ENCODE assay signal across 1 fruit fly cellular context in genomic region chr3R:15677550-15677973, dm6.
A peak's percentile ranks its signal among the peaks of the same experiment; 100 is the strongest.
TF ChIP-seq lines count a peak whose summit lies in the region.

No protein-coding gene starts in this region.

TF ChIP-seq in whole organism, embryonic, 481 proteins besides CTCF, POLR2A, EP300 and RAD21 (continued from another document and continues in another):
- TF ChIP-seq CG9727 (GFP tag; optimal IDR thresholded peaks at IDR 0.05; lab: Kevin White, UChicago), result peak; percentile 13
- TF ChIP-seq ci (GFP tag; IDR thresholded peaks at IDR 0.05; lab: Robert Waterston, UW), result 0 out of 3 replicates have a peak, but pooled peaks have one; percentile 23
- TF ChIP-seq CG7271 (tag; optimal IDR thresholded peaks at IDR 0.05; lab: Kevin White, UChicago), result no peak
- 0 out of 3 replicates have a peak, but pooled peaks have one; percentile 20 for TF ChIP-seq CG3726 (GFP tag; IDR thresholded peaks at IDR 0.05; lab: Robert Waterston, UW)
- no peak for TF ChIP-seq CG12659 (GFP tag; optimal IDR thresholded peaks at IDR 0.05; lab: Kevin White, UChicago)
- TF ChIP-seq hb (GFP tag; IDR thresholded peaks at IDR 0.05; lab: Robert Waterston, UW; ENCODE audit: partially characterized antibody), result no peak
- TF ChIP-seq sima (GFP tag; optimal IDR thresholded peaks at IDR 0.05; lab: Kevin White, UChicago), result no peak
- TF ChIP-seq Atf6 (GFP tag; IDR thresholded peaks at IDR 0.05; lab: Robert Waterston, UW), result no peak
- TF ChIP-seq vfl (GFP tag; optimal IDR thresholded peaks at IDR 0.05; lab: Kevin White, UChicago), result no peak
- TF ChIP-seq crol (GFP tag; IDR thresholded peaks at IDR 0.05; lab: Robert Waterston, UW), result peak; percentile 92
- peak; percentile 26 for TF ChIP-seq Lhr (GFP tag; optimal IDR thresholded peaks at IDR 0.05; lab: Kevin White, UChicago)
- no peak for TF ChIP-seq CG4282 (GFP tag; optimal IDR thresholded peaks at IDR 0.05; lab: Kevin White, UChicago)
- no peak for TF ChIP-seq pros (GFP tag; optimal IDR thresholded peaks at IDR 0.05; lab: Kevin White, UChicago)
- no peak for TF ChIP-seq Usf (GFP tag; optimal IDR thresholded peaks at IDR 0.05; lab: Kevin White, UChicago)
- TF ChIP-seq CG33213 (GFP tag; optimal IDR thresholded peaks at IDR 0.05; lab: Kevin White, UChicago), result no peak
- TF ChIP-seq CG34422 (GFP tag; IDR thresholded peaks at IDR 0.05; lab: Robert Waterston, UW), result no peak
- TF ChIP-seq aop (GFP tag; IDR thresholded peaks at IDR 0.05; lab: Robert Waterston, UW), result no peak
- TF ChIP-seq insv (GFP tag; optimal IDR thresholded peaks at IDR 0.05; lab: Kevin White, UChicago), result no peak
- no peak for TF ChIP-seq Nf-YC (tag; optimal IDR thresholded peaks at IDR 0.05; lab: Kevin White, UChicago)
- TF ChIP-seq CG30020 (tag; optimal IDR thresholded peaks at IDR 0.05; lab: Kevin White, UChicago), result no peak
- TF ChIP-seq Mrtf (GFP tag; IDR thresholded peaks at IDR 0.05; lab: Robert Waterston, UW), result no peak
- no peak for TF ChIP-seq Nf-YB (GFP tag; optimal IDR thresholded peaks at IDR 0.05; lab: Kevin White, UChicago)
- TF ChIP-seq GATAe (GFP tag; conservative IDR thresholded peaks at IDR 0.05; lab: Robert Waterston, UW), result no peak
- TF ChIP-seq knrl (GFP tag; IDR thresholded peaks at IDR 0.05; lab: Robert Waterston, UW; ENCODE audit: partially characterized antibody), result no peak
- peak; percentile 24 for TF ChIP-seq CG1603 (tag; optimal IDR thresholded peaks at IDR 0.05; lab: Kevin White, UChicago)
- no peak for TF ChIP-seq CG6689 (GFP tag; IDR thresholded peaks at IDR 0.05; lab: Robert Waterston, UW)
- TF ChIP-seq so (GFP tag; IDR thresholded peaks at IDR 0.05; lab: Robert Waterston, UW), result no peak
- no peak for TF ChIP-seq CG10274 (GFP tag; optimal IDR thresholded peaks at IDR 0.05; lab: Kevin White, UChicago)
- TF ChIP-seq CG10543 (GFP tag; optimal IDR thresholded peaks at IDR 0.05; lab: Kevin White, UChicago), result no peak
- TF ChIP-seq CG6272 (GFP tag; IDR thresholded peaks at IDR 0.05; lab: Robert Waterston, UW), result no peak
- peak; percentile 17 for TF ChIP-seq gem (tag; optimal IDR thresholded peaks at IDR 0.05; lab: Kevin White, UChicago)
- TF ChIP-seq sug (tag; optimal IDR thresholded peaks at IDR 0.05; lab: Kevin White, UChicago), result peak; percentile 23
- TF ChIP-seq CG34376 (GFP tag; optimal IDR thresholded peaks at IDR 0.05; lab: Kevin White, UChicago), result no peak
- peak; percentile 67 for TF ChIP-seq oc (tag; optimal IDR thresholded peaks at IDR 0.05; lab: Kevin White, UChicago)
- no peak for TF ChIP-seq CG11695 (GFP tag; IDR thresholded peaks at IDR 0.05; lab: Robert Waterston, UW)
- no peak for TF ChIP-seq sob (GFP tag; IDR thresholded peaks at IDR 0.05; lab: Robert Waterston, UW)
- TF ChIP-seq CG17568 (GFP tag; optimal IDR thresholded peaks at IDR 0.05; lab: Kevin White, UChicago), result peak; percentile 21
- TF ChIP-seq Rfx (GFP tag; IDR thresholded peaks at IDR 0.05; lab: Robert Waterston, UW), result no peak
- TF ChIP-seq Hr3 (GFP tag; optimal IDR thresholded peaks at IDR 0.05; lab: Kevin White, UChicago), result no peak
- peak; percentile 45 for TF ChIP-seq CG15696 (tag; optimal IDR thresholded peaks at IDR 0.05; lab: Kevin White, UChicago)
- TF ChIP-seq CG1529 (GFP tag; optimal IDR thresholded peaks at IDR 0.05; lab: Kevin White, UChicago), result no peak
- TF ChIP-seq CG14014 (GFP tag; IDR thresholded peaks at IDR 0.05; lab: Robert Waterston, UW), result no peak
- TF ChIP-seq Doc2 (GFP tag; IDR thresholded peaks at IDR 0.05; lab: Robert Waterston, UW), result no peak
- TF ChIP-seq dysf (GFP tag; IDR thresholded peaks at IDR 0.05; lab: Robert Waterston, UW), result no peak
- TF ChIP-seq ken (GFP tag; IDR thresholded peaks at IDR 0.05; lab: Robert Waterston, UW), result no peak
- no peak for TF ChIP-seq trh (GFP tag; optimal IDR thresholded peaks at IDR 0.05; lab: Kevin White, UChicago)
- TF ChIP-seq CG6683 (GFP tag; optimal IDR thresholded peaks at IDR 0.05; lab: Kevin White, UChicago), result no peak
- TF ChIP-seq CG5180 (GFP tag; optimal IDR thresholded peaks at IDR 0.05; lab: Kevin White, UChicago), result no peak
- TF ChIP-seq H2.0 (GFP tag; IDR thresholded peaks at IDR 0.05; lab: Robert Waterston, UW), result no peak
- no peak for TF ChIP-seq CG8388 (GFP tag; optimal IDR thresholded peaks at IDR 0.05; lab: Kevin White, UChicago)
- no peak for TF ChIP-seq eve (GFP tag; optimal IDR thresholded peaks at IDR 0.05; lab: Kevin White, UChicago)
- TF ChIP-seq CG15601 (tag; optimal IDR thresholded peaks at IDR 0.05; lab: Kevin White, UChicago), result peak; percentile 9
- no peak for TF ChIP-seq ash1 (GFP tag; optimal IDR thresholded peaks at IDR 0.05; lab: Kevin White, UChicago)
- TF ChIP-seq org-1 (GFP tag; optimal IDR thresholded peaks at IDR 0.05; lab: Kevin White, UChicago), result peak; percentile 29
- peak; percentile 12 for TF ChIP-seq fd96Cb (tag; optimal IDR thresholded peaks at IDR 0.05; lab: Kevin White, UChicago)
- TF ChIP-seq CG18599 (GFP tag; optimal IDR thresholded peaks at IDR 0.05; lab: Kevin White, UChicago), result peak; percentile 9
- no peak for TF ChIP-seq E2f1 (GFP tag; IDR thresholded peaks at IDR 0.05; lab: Robert Waterston, UW)
- no peak for TF ChIP-seq CG5953 (GFP tag; IDR thresholded peaks at IDR 0.05; lab: Robert Waterston, UW)
- TF ChIP-seq CG13296 (GFP tag; optimal IDR thresholded peaks at IDR 0.05; lab: Kevin White, UChicago), result no peak
- peak; percentile 57 for TF ChIP-seq CG6813 (GFP tag; optimal IDR thresholded peaks at IDR 0.05; lab: Kevin White, UChicago)
- TF ChIP-seq fd64A (GFP tag; optimal IDR thresholded peaks at IDR 0.05; lab: Kevin White, UChicago), result peak; percentile 40
- TF ChIP-seq abd-A (tag; optimal IDR thresholded peaks at IDR 0.05; lab: Kevin White, UChicago), result no peak
- no peak for TF ChIP-seq psq (GFP tag; optimal IDR thresholded peaks at IDR 0.05; lab: Kevin White, UChicago)
- peak; percentile 12 for TF ChIP-seq nerfin-1 (tag; optimal IDR thresholded peaks at IDR 0.05; lab: Kevin White, UChicago)
- TF ChIP-seq caup (GFP tag; optimal IDR thresholded peaks at IDR 0.05; lab: Kevin White, UChicago; ENCODE audit: severe bottlenecking), result no peak
- peak; percentile 43 for TF ChIP-seq lab (GFP tag; optimal IDR thresholded peaks at IDR 0.05; lab: Kevin White, UChicago)
- TF ChIP-seq CG14710 (tag; optimal IDR thresholded peaks at IDR 0.05; lab: Kevin White, UChicago), result peak; percentile 3
- TF ChIP-seq CG4424 (GFP tag; optimal IDR thresholded peaks at IDR 0.05; lab: Kevin White, UChicago), result peak; percentile 8
- TF ChIP-seq CG10565 (GFP tag; optimal IDR thresholded peaks at IDR 0.05; lab: Kevin White, UChicago), result no peak
- TF ChIP-seq disco-r (GFP tag; optimal IDR thresholded peaks at IDR 0.05; lab: Kevin White, UChicago), result no peak
- no peak for TF ChIP-seq YL-1 (GFP tag; optimal IDR thresholded peaks at IDR 0.05; lab: Kevin White, UChicago)
- TF ChIP-seq CG2875 (GFP tag; optimal IDR thresholded peaks at IDR 0.05; lab: Kevin White, UChicago), result peak; percentile 55
- peak; percentile 38 for TF ChIP-seq sd (tag; optimal IDR thresholded peaks at IDR 0.05; lab: Kevin White, UChicago)
- TF ChIP-seq HLH54F (GFP tag; optimal IDR thresholded peaks at IDR 0.05; lab: Kevin White, UChicago), result no peak
- TF ChIP-seq gsb (GFP tag; IDR thresholded peaks at IDR 0.05; lab: Robert Waterston, UW), result no peak
- no peak for TF ChIP-seq onecut (GFP tag; IDR thresholded peaks at IDR 0.05; lab: Robert Waterston, UW)
- no peak for TF ChIP-seq rib (GFP tag; IDR thresholded peaks at IDR 0.05; lab: Robert Waterston, UW)
- TF ChIP-seq stwl (tag; optimal IDR thresholded peaks at IDR 0.05; lab: Kevin White, UChicago), result no peak
- 0 out of 2 replicates have a peak, but pooled peaks have one; percentile 21 for TF ChIP-seq CG4360 (GFP tag; IDR thresholded peaks at IDR 0.05; lab: Robert Waterston, UW)
- no peak for TF ChIP-seq chm (GFP tag; IDR thresholded peaks at IDR 0.05; lab: Robert Waterston, UW)
- no peak for TF ChIP-seq D (optimal IDR thresholded peaks at IDR 0.05; lab: Kevin White, UChicago)
- peak; percentile 50 for TF ChIP-seq D (GFP tag; optimal IDR thresholded peaks at IDR 0.05; lab: Kevin White, UChicago)
- TF ChIP-seq ase (GFP tag; IDR thresholded peaks at IDR 0.05; lab: Robert Waterston, UW), result 0 out of 3 replicates have a peak, but pooled peaks have one; percentile 18
- TF ChIP-seq CG12071 (GFP tag; optimal IDR thresholded peaks at IDR 0.05; lab: Kevin White, UChicago), result peak; percentile 21
- TF ChIP-seq CG1602 (GFP tag; optimal IDR thresholded peaks at IDR 0.05; lab: Kevin White, UChicago), result no peak
- TF ChIP-seq HLH4C (GFP tag; IDR thresholded peaks at IDR 0.05; lab: Robert Waterston, UW; ENCODE audit: partially characterized antibody), result no peak
- no peak for TF ChIP-seq bab2 (GFP tag; optimal IDR thresholded peaks at IDR 0.05; lab: Kevin White, UChicago)
- TF ChIP-seq CG10209 (GFP tag; optimal IDR thresholded peaks at IDR 0.05; lab: Kevin White, UChicago), result peak; percentile 16
- TF ChIP-seq PHDP (tag; optimal IDR thresholded peaks at IDR 0.05; lab: Kevin White, UChicago), result peak; percentile 12
- TF ChIP-seq CG8944 (GFP tag; optimal IDR thresholded peaks at IDR 0.05; lab: Kevin White, UChicago), result no peak
- no peak for TF ChIP-seq cato (GFP tag; optimal IDR thresholded peaks at IDR 0.05; lab: Kevin White, UChicago; ENCODE audit: borderline replicate concordance)
- TF ChIP-seq chinmo (GFP tag; IDR thresholded peaks at IDR 0.05; lab: Robert Waterston, UW; ENCODE audit: partially characterized antibody), result 0 out of 4 replicates have a peak, but pooled peaks have one; percentile 31
- TF ChIP-seq ERR (GFP tag; optimal IDR thresholded peaks at IDR 0.05; lab: Kevin White, UChicago), result no peak
- no peak for TF ChIP-seq CG11247 (GFP tag; IDR thresholded peaks at IDR 0.05; lab: Robert Waterston, UW)
- TF ChIP-seq CG6254 (GFP tag; optimal IDR thresholded peaks at IDR 0.05; lab: Kevin White, UChicago), result peak; percentile 3
- TF ChIP-seq Hey (tag; optimal IDR thresholded peaks at IDR 0.05; lab: Kevin White, UChicago), result no peak
- peak in 1 of 2 experiments; percentile 99 for TF ChIP-seq Eip74EF (GFP tag; optimal IDR thresholded peaks at IDR 0.05; lab: Kevin White, UChicago)
- no peak for TF ChIP-seq Poxn (GFP tag; IDR thresholded peaks at IDR 0.05; lab: Robert Waterston, UW)
- no peak for TF ChIP-seq Aef1 (GFP tag; IDR thresholded peaks at IDR 0.05; lab: Robert Waterston, UW)
- TF ChIP-seq chn (GFP tag; optimal IDR thresholded peaks at IDR 0.05; lab: Kevin White, UChicago), result no peak
- TF ChIP-seq ara (GFP tag; IDR thresholded peaks at IDR 0.05; lab: Robert Waterston, UW), result no peak; the same call in 1 of the 2 replicates
- peak; percentile 65 for TF ChIP-seq twi (tag; optimal IDR thresholded peaks at IDR 0.05; lab: Kevin White, UChicago)
- no peak for TF ChIP-seq slp2 (GFP tag; optimal IDR thresholded peaks at IDR 0.05; lab: Kevin White, UChicago)
- peak; percentile 28 for TF ChIP-seq CG33557 (GFP tag; optimal IDR thresholded peaks at IDR 0.05; lab: Kevin White, UChicago)
- TF ChIP-seq CG1792 (GFP tag; optimal IDR thresholded peaks at IDR 0.05; lab: Kevin White, UChicago), result no peak
- no peak for TF ChIP-seq CG14667 (GFP tag; IDR thresholded peaks at IDR 0.05; lab: Robert Waterston, UW)
- no peak for TF ChIP-seq CG11723 (GFP tag; optimal IDR thresholded peaks at IDR 0.05; lab: Kevin White, UChicago)
- no peak for TF ChIP-seq CG2889 (GFP tag; IDR thresholded peaks at IDR 0.05; lab: Robert Waterston, UW)
- no peak for TF ChIP-seq CG3838 (GFP tag; optimal IDR thresholded peaks at IDR 0.05; lab: Kevin White, UChicago)
- no peak for TF ChIP-seq btn (GFP tag; optimal IDR thresholded peaks at IDR 0.05; lab: Kevin White, UChicago)
- TF ChIP-seq ATbp (GFP tag; optimal IDR thresholded peaks at IDR 0.05; lab: Kevin White, UChicago), result peak; percentile 43
- peak; percentile 46 for TF ChIP-seq CG3407 (GFP tag; optimal IDR thresholded peaks at IDR 0.05; lab: Kevin White, UChicago)
- no peak for TF ChIP-seq pzg (GFP tag; optimal IDR thresholded peaks at IDR 0.05; lab: Kevin White, UChicago)
- TF ChIP-seq Atf3 (GFP tag; optimal IDR thresholded peaks at IDR 0.05; lab: Kevin White, UChicago), result no peak
- TF ChIP-seq Dfd (GFP tag; optimal IDR thresholded peaks at IDR 0.05; lab: Kevin White, UChicago), result no peak
- no peak for TF ChIP-seq Camta (GFP tag; optimal IDR thresholded peaks at IDR 0.05; lab: Kevin White, UChicago)
- no peak; the same call in 1 of the 2 replicates for TF ChIP-seq E2f2 (GFP tag; IDR thresholded peaks at IDR 0.05; lab: Robert Waterston, UW)
- peak; percentile 27 for TF ChIP-seq CG11504 (tag; optimal IDR thresholded peaks at IDR 0.05; lab: Kevin White, UChicago)
- TF ChIP-seq schlank (tag; optimal IDR thresholded peaks at IDR 0.05; lab: Kevin White, UChicago), result no peak
- peak; percentile 59 for TF ChIP-seq CG7745 (tag; optimal IDR thresholded peaks at IDR 0.05; lab: Kevin White, UChicago)
- peak; percentile 13 for TF ChIP-seq CG7556 (GFP tag; optimal IDR thresholded peaks at IDR 0.05; lab: Kevin White, UChicago)
- no peak for TF ChIP-seq hth (optimal IDR thresholded peaks at IDR 0.05; lab: Kevin White, UChicago)
- no peak for TF ChIP-seq CG4404 (GFP tag; IDR thresholded peaks at IDR 0.05; lab: Robert Waterston, UW)
- TF ChIP-seq exex (tag; optimal IDR thresholded peaks at IDR 0.05; lab: Kevin White, UChicago), result no peak
- TF ChIP-seq CG5245 (GFP tag; optimal IDR thresholded peaks at IDR 0.05; lab: Kevin White, UChicago), result no peak
- TF ChIP-seq corto (GFP tag; optimal IDR thresholded peaks at IDR 0.05; lab: Kevin White, UChicago), result no peak
- no peak for TF ChIP-seq sisA (GFP tag; IDR thresholded peaks at IDR 0.05; lab: Robert Waterston, UW)
- peak; percentile 21 for TF ChIP-seq CG2202 (tag; optimal IDR thresholded peaks at IDR 0.05; lab: Kevin White, UChicago)
- peak; percentile 51 for TF ChIP-seq dmrt11E (tag; optimal IDR thresholded peaks at IDR 0.05; lab: Kevin White, UChicago)
- no peak for TF ChIP-seq CG17912 (GFP tag; optimal IDR thresholded peaks at IDR 0.05; lab: Kevin White, UChicago)
- no peak for TF ChIP-seq Doc3 (GFP tag; IDR thresholded peaks at IDR 0.05; lab: Robert Waterston, UW; ENCODE audit: partially characterized antibody)
- TF ChIP-seq NK7.1 (GFP tag; optimal IDR thresholded peaks at IDR 0.05; lab: Kevin White, UChicago), result no peak
- no peak for TF ChIP-seq CG31441 (GFP tag; IDR thresholded peaks at IDR 0.05; lab: Robert Waterston, UW)
- peak; percentile 15 for TF ChIP-seq Oli (tag; optimal IDR thresholded peaks at IDR 0.05; lab: Kevin White, UChicago)
- TF ChIP-seq CG17186 (GFP tag; optimal IDR thresholded peaks at IDR 0.05; lab: Kevin White, UChicago), result no peak
- TF ChIP-seq klu (GFP tag; IDR thresholded peaks at IDR 0.05; lab: Robert Waterston, UW), result no peak
- no peak for TF ChIP-seq grau (tag; optimal IDR thresholded peaks at IDR 0.05; lab: Kevin White, UChicago)
